Fruit fly (Drosophila melanogaster): ENCODE measurements around the gene CG34376.

Gene CG34376

dm6 chr3R:22420911-22421310 lies 27.0 kb upstream of the CG34376 start, which contains the start of the genes Nop56 and mats (continued):
- TF ChIP-seq Stat92E (GFP tag; optimal IDR thresholded peaks at IDR 0.05) (peak in 1 of 3 experiments; percentile 78), CG14014 (GFP tag; IDR thresholded peaks at IDR 0.05) (no peak), klu (GFP tag; IDR thresholded peaks at IDR 0.05) (no peak), bigmax (GFP tag; optimal IDR thresholded peaks at IDR 0.05) (peak; percentile 72), jing (GFP tag; optimal IDR thresholded peaks at IDR 0.05) (no peak), CG9437 (GFP tag; optimal IDR thresholded peaks at IDR 0.05) (no peak), CG5953 (GFP tag; IDR thresholded peaks at IDR 0.05) (no peak), CG18599 (GFP tag; optimal IDR thresholded peaks at IDR 0.05) (no peak), CG3995 (GFP tag; optimal IDR thresholded peaks at IDR 0.05) (peak; percentile 40), CG12391 (tag; optimal IDR thresholded peaks at IDR 0.05) (peak; percentile 10), Lhr (GFP tag; optimal IDR thresholded peaks at IDR 0.05) (peak; percentile 45), pzg (GFP tag; optimal IDR thresholded peaks at IDR 0.05) (peak; percentile 96), gsb (GFP tag; IDR thresholded peaks at IDR 0.05) (no peak), Xbp1 (GFP tag; optimal IDR thresholded peaks at IDR 0.05) (no peak), CG17385 (GFP tag; optimal IDR thresholded peaks at IDR 0.05) (peak; percentile 2), CG13624 (GFP tag; optimal IDR thresholded peaks at IDR 0.05) (peak; percentile 15), CG17359 (tag; optimal IDR thresholded peaks at IDR 0.05) (peak; percentile 20), HmgZ (tag; optimal IDR thresholded peaks at IDR 0.05) (peak; percentile 45), CG34422 (GFP tag; IDR thresholded peaks at IDR 0.05) (peak; percentile 81; the same call in 2 of the 3 replicates), hbn (GFP tag; IDR thresholded peaks at IDR 0.05; ENCODE audit: partially characterized antibody) (peak; percentile 38; the same call in 1 of the 2 replicates), sug (tag; optimal IDR thresholded peaks at IDR 0.05) (peak; percentile 33), CG5180 (GFP tag; optimal IDR thresholded peaks at IDR 0.05) (peak; percentile 64), CG6791 (GFP tag; IDR thresholded peaks at IDR 0.05; ENCODE audit: partially characterized antibody) (peak; percentile 55; the same call in 2 of the 3 replicates), CG12219 (GFP tag; optimal IDR thresholded peaks at IDR 0.05) (no peak), usp (GFP tag; optimal IDR thresholded peaks at IDR 0.05) (no peak), mam (GFP tag; optimal IDR thresholded peaks at IDR 0.05) (no peak), zen (tag; optimal IDR thresholded peaks at IDR 0.05) (peak; percentile 13), unc-4 (GFP tag; IDR thresholded peaks at IDR 0.05; ENCODE audit: partially characterized antibody) (0 out of 2 replicates have a peak, but pooled peaks have one; percentile 38), CG8359 (GFP tag; optimal IDR thresholded peaks at IDR 0.05; ENCODE audit: borderline replicate concordance) (no peak), E2f2 (GFP tag; IDR thresholded peaks at IDR 0.05) (peak; percentile 23; the same call in 1 of the 2 replicates), Pdp1 (GFP tag; optimal IDR thresholded peaks at IDR 0.05) (peak in 1 of 2 experiments; percentile 55), Mad (GFP tag; optimal IDR thresholded peaks at IDR 0.05) (peak; percentile 22), ap (GFP tag; IDR thresholded peaks at IDR 0.05) (no peak), ems (GFP tag; optimal IDR thresholded peaks at IDR 0.05) (peak; percentile 26), CG8478 (optimal IDR thresholded peaks at IDR 0.05) (no peak), CG8765 (GFP tag; IDR thresholded peaks at IDR 0.05) (no peak), da (GFP tag; optimal IDR thresholded peaks at IDR 0.05) (no peak), Dll (GFP tag; IDR thresholded peaks at IDR 0.05; ENCODE audit: partially characterized antibody) (no peak), CG7745 (tag; optimal IDR thresholded peaks at IDR 0.05) (peak; percentile 21), trem (tag; optimal IDR thresholded peaks at IDR 0.05) (peak; percentile 71), CG17912 (GFP tag; optimal IDR thresholded peaks at IDR 0.05) (peak; percentile 44), grn (GFP tag; optimal IDR thresholded peaks at IDR 0.05) (peak; percentile 48), nmo (GFP tag; optimal IDR thresholded peaks at IDR 0.05) (peak; percentile 65), Nf-YC (tag; optimal IDR thresholded peaks at IDR 0.05) (peak; percentile 62), CG30020 (tag; optimal IDR thresholded peaks at IDR 0.05) (peak; percentile 48), CG17829 (tag; optimal IDR thresholded peaks at IDR 0.05) (peak; percentile 42), sima (GFP tag; optimal IDR thresholded peaks at IDR 0.05) (no peak), NC2β (GFP tag; optimal IDR thresholded peaks at IDR 0.05) (peak; percentile 16), phol (tag; optimal IDR thresholded peaks at IDR 0.05) (peak; percentile 48), chinmo (GFP tag; IDR thresholded peaks at IDR 0.05; ENCODE audit: partially characterized antibody) (0 out of 4 replicates have a peak, but pooled peaks have one; percentile 75)
